Worm (Caenorhabditis elegans) whole organism, L3 larva: ENCODE results near the gene R04D3.3.

Source experiments
- R02D3.7 ChIP-seq: fragments of 150-350 bp; optimal IDR thresholded peaks from 2 replicates; lab custom pipeline; 2014; ENCODE audit warnings: missing biosample characterization, missing genetic modification characterization
- ZK546.5 ChIP-seq: sonication (generic microtip); optimal IDR thresholded peaks from 2 replicates; lab custom pipeline; 2017; ENCODE audit warnings: missing biosample characterization, missing genetic modification characterization
- aly-2 ChIP-seq: fragments of 150-350 bp; optimal IDR thresholded peaks from 2 replicates; lab custom pipeline; 2014; ENCODE audit warnings: missing biosample characterization, missing genetic modification characterization
- ama-1 ChIP-seq: fragments of 150-350 bp; optimal IDR thresholded peaks from 2 replicates; lab custom pipeline; 2018
- ceh-16 ChIP-seq: sonication (generic microtip); optimal IDR thresholded peaks from 2 replicates; lab custom pipeline; 2017; ENCODE audit warnings: missing biosample characterization, missing genetic modification characterization
- ceh-28 ChIP-seq: fragments of 150-350 bp; optimal IDR thresholded peaks from 2 replicates; lab custom pipeline; 2014; ENCODE audit warnings: missing biosample characterization, missing genetic modification reagents, missing genetic modification characterization
- ceh-82 ChIP-seq: fragments of 150-350 bp; optimal IDR thresholded peaks from 2 replicates; lab custom pipeline; 2014; ENCODE audit warnings: missing biosample characterization, missing genetic modification characterization
- ceh-9 ChIP-seq: sonication (generic microtip); optimal IDR thresholded peaks from 2 replicates; lab custom pipeline; 2018; ENCODE audit warnings: missing biosample characterization, missing genetic modification characterization
- daf-12 ChIP-seq: fragments of 150-350 bp; optimal IDR thresholded peaks from 2 replicates; lab custom pipeline; 2014; ENCODE audit warnings: missing biosample characterization, missing genetic modification reagents, missing genetic modification characterization
- egl-27 ChIP-seq: sonication (generic microtip); optimal IDR thresholded peaks from 4 replicates; lab custom pipeline; 2017; ENCODE audit warnings: missing biosample characterization, missing genetic modification reagents, missing genetic modification characterization
- egl-5 ChIP-seq: fragments of 150-350 bp; optimal IDR thresholded peaks from 2 replicates; lab custom pipeline; 2017; ENCODE audit warnings: missing biosample characterization, missing genetic modification reagents, missing genetic modification characterization, inconsistent platforms
- elt-1 ChIP-seq: fragments of 150-350 bp; optimal IDR thresholded peaks from 2 replicates; lab custom pipeline; 2014; ENCODE audit warnings: missing biosample characterization, missing genetic modification characterization
- elt-2 ChIP-seq: sonication (generic microtip); optimal IDR thresholded peaks from 2 replicates; lab custom pipeline; 2016; ENCODE audit warnings: missing genetic modification reagents, mild to moderate bottlenecking, missing genetic modification characterization, missing compliant biosample characterization
- elt-3 ChIP-seq, 3 experiments: fragments of 150-350 bp in 1 of 3; sonication (generic microtip) in 2 of 3; optimal IDR thresholded peaks; 2 replicates in 2 of 3; 4 replicates in 1 of 3; lab custom pipeline; 2014 to 2017; ENCODE audit warnings: missing biosample characterization in 3 of 3, missing genetic modification characterization in 3 of 3
- eor-1 ChIP-seq, 2 experiments: fragments of 150-350 bp; optimal IDR thresholded peaks; 2 replicates each; lab custom pipeline; 2014 to 2018; ENCODE audit warnings: missing biosample characterization in 2 of 2, missing genetic modification characterization in 2 of 2
- fkh-10 ChIP-seq: sonication (generic microtip); optimal IDR thresholded peaks from 2 replicates; lab custom pipeline; 2017; ENCODE audit warnings: missing biosample characterization, missing genetic modification reagents, missing genetic modification characterization
- fkh-2 ChIP-seq: fragments of 150-350 bp; optimal IDR thresholded peaks from 2 replicates; lab custom pipeline; 2014; ENCODE audit warnings: missing biosample characterization, missing genetic modification reagents, missing genetic modification characterization
- fos-1 ChIP-seq: fragments of 150-350 bp; optimal IDR thresholded peaks from 2 replicates; lab custom pipeline; 2014; ENCODE audit warnings: missing biosample characterization, missing genetic modification characterization
- hmg-11 ChIP-seq: sonication (generic microtip); optimal IDR thresholded peaks from 2 replicates; lab custom pipeline; 2016; ENCODE audit warnings: missing genetic modification characterization, missing compliant biosample characterization
- jun-1 ChIP-seq: fragments of 150-350 bp; optimal IDR thresholded peaks from 2 replicates; lab custom pipeline; 2014; ENCODE audit warnings: missing biosample characterization, missing genetic modification reagents, missing genetic modification characterization
- lin-15B ChIP-seq: fragments of 150-350 bp; optimal IDR thresholded peaks from 2 replicates; lab custom pipeline; 2014; ENCODE audit warnings: missing biosample characterization, missing genetic modification characterization
- lin-39 ChIP-seq: fragments of 150-350 bp; optimal IDR thresholded peaks from 2 replicates; lab custom pipeline; 2018; ENCODE audit warnings: missing biosample characterization, missing genetic modification reagents, missing genetic modification characterization
- lsy-12 ChIP-seq: sonication (generic microtip); optimal IDR thresholded peaks from 2 replicates; lab custom pipeline; 2016; ENCODE audit warnings: mild to moderate bottlenecking, missing genetic modification characterization, missing compliant biosample characterization
- mdl-1 ChIP-seq: fragments of 150-350 bp; optimal IDR thresholded peaks from 2 replicates; lab custom pipeline; 2014; ENCODE audit warnings: missing biosample characterization, missing genetic modification characterization
- mml-1 ChIP-seq: fragments of 150-350 bp; sonication (generic microtip); optimal IDR thresholded peaks from 3 replicates; lab custom pipeline; 2014; ENCODE audit warnings: missing biosample characterization, missing genetic modification characterization
- nfya-1 ChIP-seq: sonication (generic microtip); optimal IDR thresholded peaks from 2 replicates; lab custom pipeline; 2017; ENCODE audit warnings: missing genetic modification characterization, mild to moderate bottlenecking, missing compliant biosample characterization, antibody characterized with exemption, moderate library complexity; ENCODE audit not compliant: insufficient read depth
- nhr-11 ChIP-seq: fragments of 150-350 bp; optimal IDR thresholded peaks from 2 replicates; lab custom pipeline; 2014; ENCODE audit warnings: missing biosample characterization, missing genetic modification characterization
- nhr-12 ChIP-seq: fragments of 150-350 bp; optimal IDR thresholded peaks from 2 replicates; lab custom pipeline; 2014; ENCODE audit warnings: missing biosample characterization, missing genetic modification characterization
- nhr-23 ChIP-seq: fragments of 150-350 bp; optimal IDR thresholded peaks from 2 replicates; lab custom pipeline; 2014; ENCODE audit warnings: missing biosample characterization, missing genetic modification reagents, missing genetic modification characterization
- nhr-237 ChIP-seq: fragments of 150-350 bp; optimal IDR thresholded peaks from 2 replicates; lab custom pipeline; 2014; ENCODE audit warnings: missing biosample characterization, missing genetic modification characterization
- nhr-25 ChIP-seq: sonication (generic microtip); optimal IDR thresholded peaks from 2 replicates; lab custom pipeline; 2017; ENCODE audit warnings: missing biosample characterization, missing genetic modification characterization
- nhr-28 ChIP-seq: fragments of 150-350 bp; optimal IDR thresholded peaks from 2 replicates; lab custom pipeline; 2014; ENCODE audit warnings: missing biosample characterization, missing genetic modification characterization
- nhr-43 ChIP-seq: sonication (generic microtip); optimal IDR thresholded peaks from 2 replicates; lab custom pipeline; 2016; ENCODE audit warnings: mild to moderate bottlenecking, missing genetic modification characterization, missing compliant biosample characterization; ENCODE audit not compliant: poor library complexity, severe bottlenecking
- nhr-67 ChIP-seq: fragments of 150-350 bp; optimal IDR thresholded peaks from 2 replicates; lab custom pipeline; 2014; ENCODE audit warnings: missing biosample characterization, missing genetic modification characterization
- nhr-76 ChIP-seq: fragments of 150-350 bp; sonication (generic microtip); optimal IDR thresholded peaks from 5 replicates; lab custom pipeline; 2014; ENCODE audit warnings: missing biosample characterization, missing genetic modification characterization
- nhr-77 ChIP-seq: fragments of 150-350 bp; optimal IDR thresholded peaks from 2 replicates; lab custom pipeline; 2014; ENCODE audit warnings: missing biosample characterization, missing genetic modification characterization
- pha-4 ChIP-seq: fragments of 150-350 bp; optimal IDR thresholded peaks from 2 replicates; lab custom pipeline; 2014; ENCODE audit warnings: missing biosample characterization, missing genetic modification reagents, missing genetic modification characterization
- pqm-1 ChIP-seq: fragments of 150-350 bp; optimal IDR thresholded peaks from 2 replicates; lab custom pipeline; 2017; ENCODE audit warnings: missing biosample characterization, missing genetic modification characterization, inconsistent platforms
- sea-2 ChIP-seq: fragments of 150-350 bp; sonication (generic microtip); optimal IDR thresholded peaks from 4 replicates; lab custom pipeline; 2014; ENCODE audit warnings: missing biosample characterization, missing genetic modification reagents, missing genetic modification characterization
- skn-1 ChIP-seq: fragments of 150-350 bp; optimal IDR thresholded peaks from 2 replicates; lab custom pipeline; 2014; ENCODE audit warnings: missing biosample characterization, missing genetic modification characterization
- snpc-4 ChIP-seq: fragments of 150-350 bp; optimal IDR thresholded peaks from 2 replicates; lab custom pipeline; 2014; ENCODE audit warnings: missing biosample characterization, missing genetic modification characterization
- tbx-2 ChIP-seq: sonication (generic microtip); optimal IDR thresholded peaks from 2 replicates; lab custom pipeline; 2016; ENCODE audit warnings: mild to moderate bottlenecking, missing genetic modification characterization, missing compliant biosample characterization
- unc-39 ChIP-seq: sonication (generic microtip); optimal IDR thresholded peaks from 4 replicates; lab custom pipeline; 2017; ENCODE audit warnings: missing biosample characterization, missing genetic modification characterization
- unc-62 ChIP-seq: fragments of 150-350 bp; sonication (generic microtip); optimal IDR thresholded peaks from 4 replicates; lab custom pipeline; 2014; ENCODE audit warnings: missing biosample characterization, missing genetic modification reagents, missing genetic modification characterization
- zag-1 ChIP-seq: fragments of 150-350 bp; optimal IDR thresholded peaks from 2 replicates; lab custom pipeline; 2014; ENCODE audit warnings: missing biosample characterization, missing genetic modification characterization
- ztf-11 ChIP-seq: fragments of 150-350 bp; optimal IDR thresholded peaks from 2 replicates; lab custom pipeline; 2014; ENCODE audit warnings: missing biosample characterization, missing genetic modification characterization
- ztf-4 ChIP-seq: fragments of 150-350 bp; optimal IDR thresholded peaks from 2 replicates; lab custom pipeline; 2014; ENCODE audit warnings: missing biosample characterization, missing genetic modification characterization

The R04D3.3 gene

DNA sequence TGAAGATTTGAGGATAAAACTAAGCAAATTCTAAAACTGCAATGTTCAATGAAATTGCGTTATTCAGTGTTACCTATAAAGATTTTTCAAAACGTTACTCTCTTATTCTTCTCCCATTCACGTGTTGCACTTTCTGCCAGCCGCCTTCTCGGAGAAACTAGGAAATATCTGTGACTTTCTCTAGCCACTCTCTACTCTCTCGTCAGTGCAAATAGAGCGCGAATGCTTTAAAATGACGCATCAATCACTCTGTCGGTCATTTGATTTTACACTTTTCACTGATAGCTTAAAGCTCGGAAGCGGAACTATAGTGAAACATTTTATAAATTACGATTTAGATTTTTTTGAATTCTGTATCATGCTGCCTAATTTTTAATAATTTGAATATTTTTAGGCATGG is 38.4 kb upstream of the R04D3.3 start:
- TF ChIP-seq nhr-76 (tag; lab: Kevin White, UChicago) (no peak), mdl-1 (tag; lab: Kevin White, UChicago) (peak; percentile 74), tbx-2 (tag; lab: Kevin White, UChicago) (peak; percentile 28), fkh-2 (no peak), skn-1 (no peak), ceh-82 (tag; lab: Kevin White, UChicago) (no peak), sea-2 (GFP tag; lab: Kevin White, UChicago) (no peak), unc-39 (tag; lab: Kevin White, UChicago) (no peak), mml-1 (peak; percentile 74), nhr-23 (tag; lab: Kevin White, UChicago) (peak; percentile 88), ceh-9 (tag; lab: Kevin White, UChicago) (no peak), fkh-10 (GFP tag; lab: Kevin White, UChicago) (peak; percentile 24), ama-1 (lab: Kevin White, UChicago) (no peak), lsy-12 (tag; lab: Kevin White, UChicago) (no peak), ZK546.5 (no peak), hmg-11 (tag; lab: Kevin White, UChicago) (peak; percentile 26), lin-15B (tag; lab: Kevin White, UChicago) (peak; percentile 78), ceh-28 (tag; lab: Kevin White, UChicago) (peak; percentile 59), ztf-11 (tag; lab: Kevin White, UChicago) (no peak), fos-1 (tag; lab: Kevin White, UChicago) (peak; percentile 92), pqm-1 (tag; lab: Kevin White, UChicago) (peak; percentile 85), egl-27 (no peak), ztf-4 (tag; lab: Kevin White, UChicago) (no peak), R02D3.7 (tag; lab: Kevin White, UChicago) (peak; percentile 35), nhr-12 (no peak), nhr-11 (tag; lab: Kevin White, UChicago) (peak; percentile 52), nhr-77 (tag; lab: Kevin White, UChicago) (no peak), aly-2 (tag; lab: Kevin White, UChicago) (no peak), nhr-67 (tag; lab: Kevin White, UChicago) (no peak), nhr-237 (tag; lab: Kevin White, UChicago) (no peak), snpc-4 (tag; lab: Kevin White, UChicago) (peak; percentile 64), eor-1 (tag; optimal IDR thresholded peaks at IDR 0.05; lab: Kevin White, UChicago) (no peak), elt-3 (tag; optimal IDR thresholded peaks at IDR 0.05; lab: Kevin White, UChicago) (peak in 1 of 3 experiments; percentile 5), nhr-43 (tag; lab: Kevin White, UChicago) (peak; percentile 38), ceh-16 (tag; lab: Kevin White, UChicago) (no peak), elt-1 (tag; lab: Kevin White, UChicago) (no peak), elt-2 (tag; lab: Kevin White, UChicago) (peak; percentile 45), lin-39 (tag; lab: Kevin White, UChicago) (peak; percentile 98), jun-1 (peak; percentile 83), nhr-28 (tag; lab: Kevin White, UChicago) (no peak), egl-5 (tag; lab: Kevin White, UChicago) (peak; percentile 88), unc-62 (peak; percentile 70), nhr-25 (tag; lab: Kevin White, UChicago) (peak; percentile 84), zag-1 (no peak), nfya-1 (tag; lab: Kevin White, UChicago) (peak; percentile 88), pha-4 (peak; percentile 77), daf-12 (tag; lab: Kevin White, UChicago) (no peak)
